Fruit fly (Drosophila melanogaster) whole organism, pupa: Measurements from ENCODE around the gene Pka-C3.

Source experiments
- CG10348 ChIP-seq: fragments of 200-800 bp; sonication (Bioruptor generic); IDR thresholded peaks from 2 replicates; pipeline ENCODE4 v1.3.6; 2022; ENCODE audit warnings: missing biosample characterization, missing genetic modification characterization
- CG12605 ChIP-seq: fragments of 200-800 bp; sonication (Bioruptor generic); IDR thresholded peaks from 2 replicates; pipeline ENCODE4 v1.3.6; 2022; ENCODE audit warnings: missing biosample characterization, missing genetic modification characterization
- CG13204 ChIP-seq: fragments of 200-800 bp; sonication (Bioruptor generic); optimal IDR thresholded peaks from 2 replicates; lab custom pipeline; 2018; ENCODE audit warnings: missing biosample characterization, mild to moderate bottlenecking, missing genetic modification characterization, moderate library complexity
- CG14655 ChIP-seq: fragments of 200-800 bp; sonication (Bioruptor generic); optimal IDR thresholded peaks from 3 replicates; lab custom pipeline; 2017; ENCODE audit warnings: mild to moderate bottlenecking, missing biosample characterization, missing genetic modification reagents, missing genetic modification characterization
- CG15710 ChIP-seq: fragments of 200-800 bp; sonication (Bioruptor generic); optimal IDR thresholded peaks from 2 replicates; lab custom pipeline; 2018; ENCODE audit warnings: missing biosample characterization, mild to moderate bottlenecking, missing genetic modification characterization, moderate library complexity
- CG17806 ChIP-seq: fragments of 200-800 bp; sonication (Bioruptor generic); optimal IDR thresholded peaks from 2 replicates; lab custom pipeline; 2018; ENCODE audit warnings: missing biosample characterization, mild to moderate bottlenecking, missing genetic modification characterization, moderate library complexity
- CG32121 ChIP-seq: fragments of 200-800 bp; sonication (Bioruptor generic); IDR thresholded peaks from 2 replicates; pipeline ENCODE4 v1.3.6; 2022; ENCODE audit warnings: missing biosample characterization, missing genetic modification characterization
- CG34367 ChIP-seq: fragments of 200-800 bp; sonication (Bioruptor generic); optimal IDR thresholded peaks from 2 replicates; lab custom pipeline; 2018; ENCODE audit warnings: missing biosample characterization, mild to moderate bottlenecking, missing genetic modification characterization
- CG4496 ChIP-seq: fragments of 200-800 bp; sonication (Bioruptor generic); IDR thresholded peaks from 3 replicates; pipeline ENCODE4 v1.3.6; 2022; ENCODE audit warnings: missing biosample characterization, missing genetic modification characterization
- CG8159 ChIP-seq: fragments of 200-800 bp; sonication (Bioruptor generic); optimal IDR thresholded peaks from 3 replicates; lab custom pipeline; 2018; ENCODE audit warnings: missing biosample characterization, mild to moderate bottlenecking, missing genetic modification characterization, moderate library complexity
- CG8301 ChIP-seq: fragments of 200-800 bp; sonication (Bioruptor generic); optimal IDR thresholded peaks from 2 replicates; lab custom pipeline; 2018; ENCODE audit warnings: missing biosample characterization, mild to moderate bottlenecking, missing genetic modification characterization
- CG9948 ChIP-seq: fragments of 200-800 bp; sonication (Bioruptor generic); optimal IDR thresholded peaks from 2 replicates; lab custom pipeline; 2018; ENCODE audit warnings: missing biosample characterization, mild to moderate bottlenecking, missing genetic modification characterization, moderate library complexity
- D1 ChIP-seq: fragments of 200-800 bp; sonication (Bioruptor generic); optimal IDR thresholded peaks from 2 replicates; lab custom pipeline; 2018; ENCODE audit warnings: missing biosample characterization, mild to moderate bottlenecking, missing genetic modification characterization, moderate library complexity
- EcR ChIP-seq: fragments of 200-800 bp; sonication (Bioruptor generic); optimal IDR thresholded peaks from 3 replicates; lab custom pipeline; 2019; ENCODE audit warnings: missing biosample characterization, missing genetic modification characterization, mild to moderate bottlenecking, moderate library complexity, missing genetic modification reagents
- Ets98B ChIP-seq: fragments of 200-800 bp; sonication (Bioruptor generic); IDR thresholded peaks from 2 replicates; pipeline ENCODE4 v1.3.6; 2022; ENCODE audit warnings: missing biosample characterization, missing genetic modification characterization
- Pif1A ChIP-seq: fragments of 200-800 bp; sonication (Bioruptor generic); optimal IDR thresholded peaks from 3 replicates; lab custom pipeline; 2016; ENCODE audit warnings: missing biosample characterization, missing genetic modification characterization
- Pif1B ChIP-seq: fragments of 200-800 bp; sonication (Bioruptor generic); optimal IDR thresholded peaks from 3 replicates; lab custom pipeline; 2016; ENCODE audit warnings: missing biosample characterization, missing genetic modification characterization
- Snoo ChIP-seq: fragments of 200-800 bp; sonication (Bioruptor generic); optimal IDR thresholded peaks from 3 replicates; lab custom pipeline; 2017; ENCODE audit warnings: missing biosample characterization, mild to moderate bottlenecking, missing genetic modification characterization, inconsistent platforms
- fd96Ca ChIP-seq: fragments of 200-800 bp; sonication (Bioruptor generic); IDR thresholded peaks from 3 replicates; pipeline ENCODE4 v1.3.6; 2022; ENCODE audit warnings: missing biosample characterization, missing genetic modification characterization
- gl ChIP-seq: fragments of 200-800 bp; sonication (Bioruptor generic); optimal IDR thresholded peaks from 2 replicates; lab custom pipeline; 2018; ENCODE audit warnings: missing biosample characterization, mild to moderate bottlenecking, missing genetic modification characterization
- rn ChIP-seq: fragments of 200-800 bp; sonication (Bioruptor generic); IDR thresholded peaks from 2 replicates; pipeline ENCODE4 v1.3.6; 2022; ENCODE audit warnings: missing biosample characterization, missing genetic modification characterization

The Pka-C3 gene

DNA sequence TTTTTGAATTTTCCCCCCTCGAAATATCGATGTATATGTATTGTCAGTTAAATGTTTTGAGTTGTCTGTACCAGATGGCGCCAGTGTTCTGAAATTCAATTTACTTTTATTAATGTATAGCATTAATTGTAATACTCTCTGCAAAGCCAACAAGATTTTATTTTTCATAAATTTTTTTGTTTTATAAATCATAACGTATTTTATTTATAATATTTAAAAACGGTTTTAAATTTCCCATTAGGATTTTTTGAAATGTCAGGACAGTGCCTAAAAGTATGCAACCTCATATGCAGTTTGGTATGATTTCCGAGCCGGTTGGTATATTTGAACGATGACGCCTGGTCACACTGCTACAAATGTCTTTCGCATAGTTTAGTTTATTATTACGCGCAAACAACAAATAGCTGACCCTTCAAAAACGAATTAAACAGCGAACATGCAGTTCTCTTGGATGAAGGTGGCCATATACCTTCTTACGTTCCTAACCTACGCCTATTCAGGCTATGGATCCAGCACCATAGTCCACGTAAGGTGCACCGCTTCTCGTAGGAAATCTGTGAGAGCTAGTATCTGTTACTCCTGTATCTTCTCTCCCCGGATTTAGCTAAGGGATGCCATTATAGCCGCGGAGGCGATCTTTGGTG is at the start of gene Pka-C3, which contains the start of gene GXIVsPLA2:
TSS of gene Pka-C3 (minus strand) at position 14 of the 644 bp plus-strand sequence.
TSS of gene GXIVsPLA2 (plus strand) at position 313 of the 644 bp plus-strand sequence.
- TF ChIP-seq rn: no peak
- no peak for TF ChIP-seq CG4496 (GFP tag; lab: Robert Waterston, UW)
- TF ChIP-seq CG32121 (GFP tag; lab: Robert Waterston, UW): no peak
- TF ChIP-seq CG8159 (tag; lab: Kevin White, UChicago): no peak
- peak; percentile 73 for TF ChIP-seq D1 (tag; lab: Kevin White, UChicago)

dm6 chr3L:16002116-16002716 is 47.6 kb upstream of the Pka-C3 start:
- TF ChIP-seq CG8159 (tag; lab: Kevin White, UChicago): no peak
- TF ChIP-seq D1 (tag; lab: Kevin White, UChicago): no peak
- TF ChIP-seq Snoo (tag; lab: Kevin White, UChicago): no peak
- peak; percentile 78 for TF ChIP-seq gl (tag; lab: Kevin White, UChicago)
- TF ChIP-seq CG8301: peak; percentile 52
- TF ChIP-seq rn: no peak
- TF ChIP-seq CG34367 (tag; lab: Kevin White, UChicago): peak; percentile 26
- TF ChIP-seq CG9948 (tag; lab: Kevin White, UChicago): peak; percentile 1
- TF ChIP-seq Pif1A (GFP tag; lab: Kevin White, UChicago): peak; percentile 60
- peak; percentile 41 for TF ChIP-seq CG13204 (GFP tag; lab: Kevin White, UChicago)
- TF ChIP-seq CG32121 (GFP tag; lab: Robert Waterston, UW): peak; percentile 48; the same call in 1 of the 2 replicates
- TF ChIP-seq CG12605: peak; percentile 84
- TF ChIP-seq CG15710: peak; percentile 32
- no peak; the same call in 1 of the 3 replicates for TF ChIP-seq fd96Ca (GFP tag; lab: Robert Waterston, UW)
- TF ChIP-seq Pif1B (GFP tag; lab: Kevin White, UChicago): peak; percentile 37
- TF ChIP-seq EcR (GFP tag; lab: Kevin White, UChicago): no peak
- peak; percentile 12 for TF ChIP-seq CG17806 (tag; lab: Kevin White, UChicago)
- TF ChIP-seq CG10348: no peak
- peak; percentile 62 for TF ChIP-seq Ets98B (GFP tag; lab: Robert Waterston, UW)
- no peak for TF ChIP-seq CG4496 (GFP tag; lab: Robert Waterston, UW)
- peak; percentile 62 for TF ChIP-seq CG14655

DNA sequence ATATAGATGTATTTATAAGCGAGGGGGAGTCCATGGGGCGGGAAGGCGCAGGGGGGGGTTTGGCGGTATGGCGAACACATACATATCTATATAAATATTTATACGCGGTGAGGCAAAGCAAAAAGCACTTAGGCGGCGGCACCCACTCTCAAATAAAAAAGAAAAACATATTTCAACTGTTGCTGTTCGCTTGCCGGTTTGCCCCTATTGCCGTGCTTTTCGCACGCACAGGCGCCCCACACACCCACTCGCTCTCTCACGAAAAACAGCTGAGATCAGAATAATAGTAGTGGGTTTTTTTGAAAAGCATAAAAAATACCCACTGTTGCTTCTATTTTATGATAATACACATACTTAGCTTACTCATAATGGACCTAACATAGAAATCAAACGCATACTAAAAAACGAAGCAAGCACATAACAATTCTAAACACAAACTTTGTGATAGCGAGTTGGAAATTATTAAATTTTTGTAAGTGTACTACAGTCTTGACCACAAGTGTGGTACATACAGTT is 46.6 kb upstream of the Pka-C3 start:
- peak; percentile 73 for TF ChIP-seq CG8301
- peak; percentile 27 for TF ChIP-seq CG15710
- TF ChIP-seq gl (tag; lab: Kevin White, UChicago): no peak
- TF ChIP-seq CG17806 (tag; lab: Kevin White, UChicago): peak; percentile 10
- TF ChIP-seq CG14655: peak; percentile 74
- TF ChIP-seq CG12605: peak; percentile 30; the same call in 1 of the 2 replicates
- no peak for TF ChIP-seq Pif1B (GFP tag; lab: Kevin White, UChicago)
- TF ChIP-seq Pif1A (GFP tag; lab: Kevin White, UChicago): peak; percentile 62
- TF ChIP-seq CG32121 (GFP tag; lab: Robert Waterston, UW): peak; percentile 88
- TF ChIP-seq Ets98B (GFP tag; lab: Robert Waterston, UW): peak; percentile 77
- peak; percentile 60; the same call in 1 of the 2 replicates for TF ChIP-seq CG10348
- no peak for TF ChIP-seq fd96Ca (GFP tag; lab: Robert Waterston, UW)
- TF ChIP-seq, all 21 proteins: peak for 9

DNA sequence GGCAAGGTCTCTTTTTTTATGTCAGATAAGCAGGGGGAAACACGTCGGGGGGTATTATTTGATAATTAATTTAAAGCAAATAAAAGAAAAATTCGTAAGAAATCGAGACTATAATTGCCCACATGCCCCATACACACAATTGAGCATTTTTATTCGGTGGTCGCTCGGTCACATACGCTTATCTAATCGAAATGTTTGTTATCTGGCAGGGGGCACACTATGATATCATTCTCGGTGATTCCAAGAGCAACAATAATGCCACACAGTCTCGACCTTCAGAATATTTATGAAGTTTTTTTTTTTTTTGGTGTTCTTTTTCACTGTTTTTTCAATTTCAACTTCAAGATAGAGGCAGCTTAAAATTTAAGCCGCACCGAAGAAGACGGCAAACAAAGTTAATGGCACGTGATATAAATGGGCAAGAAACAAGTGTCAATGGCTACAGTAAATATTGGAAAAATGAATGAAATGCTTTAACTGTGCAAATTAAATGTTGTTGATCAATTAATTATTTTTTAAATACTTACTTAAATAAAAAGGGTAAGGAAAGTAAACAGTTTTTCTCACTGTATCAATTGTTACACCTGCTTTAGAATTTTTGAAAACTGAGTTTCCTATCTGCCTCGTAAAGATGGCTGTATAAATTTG is 44.9 kb upstream of the Pka-C3 start:
- TF ChIP-seq gl (tag; lab: Kevin White, UChicago) (no peak), CG17806 (tag; lab: Kevin White, UChicago) (peak; percentile 3)

- TF ChIP-seq CG9948 (tag; lab: Kevin White, UChicago) (no peak), fd96Ca (GFP tag; lab: Robert Waterston, UW) (no peak), CG12605 (no peak), CG10348 (no peak), CG4496 (GFP tag; lab: Robert Waterston, UW) (no peak), CG8159 (tag; lab: Kevin White, UChicago) (no peak), EcR (GFP tag; lab: Kevin White, UChicago) (no peak), Snoo (tag; lab: Kevin White, UChicago) (no peak), CG32121 (GFP tag; lab: Robert Waterston, UW) (no peak), Pif1A (GFP tag; lab: Kevin White, UChicago) (no peak), rn (no peak), CG34367 (tag; lab: Kevin White, UChicago) (no peak), CG17806 (tag; lab: Kevin White, UChicago) (no peak), CG14655 (no peak), Pif1B (GFP tag; lab: Kevin White, UChicago) (no peak), D1 (tag; lab: Kevin White, UChicago) (no peak), Ets98B (GFP tag; lab: Robert Waterston, UW) (no peak), CG15710 (no peak), CG13204 (GFP tag; lab: Kevin White, UChicago) (no peak)
These were observed 43.6 kb upstream of the Pka-C3 start for dm6 chr3L:15998217-15998616.
